Fruit fly (Drosophila melanogaster) whole organism, prepupa: ENCODE results near the gene CG7126.

Experiments used
- CG15336 ChIP-seq: fragments of 200-800 bp; sonication (Bioruptor generic); IDR thresholded peaks from 2 replicates; pipeline ENCODE4 v1.3.6; 2022; ENCODE audit warnings: missing biosample characterization, missing genetic modification characterization
- CG1621 ChIP-seq: fragments of 200-800 bp; sonication (Bioruptor generic); optimal IDR thresholded peaks from 3 replicates; lab custom pipeline; 2018; ENCODE audit warnings: missing biosample characterization, mild to moderate bottlenecking, missing genetic modification characterization
- CG16779 ChIP-seq: fragments of 200-800 bp; sonication (Bioruptor generic); optimal IDR thresholded peaks from 3 replicates; lab custom pipeline; 2017; ENCODE audit warnings: missing biosample characterization, mild to moderate bottlenecking, missing genetic modification characterization
- CG32006 ChIP-seq: fragments of 200-800 bp; sonication (Bioruptor generic); optimal IDR thresholded peaks from 3 replicates; lab custom pipeline; 2017; ENCODE audit warnings: missing biosample characterization, mild to moderate bottlenecking, missing genetic modification characterization
- CG3919 ChIP-seq: fragments of 200-800 bp; sonication (Bioruptor generic); optimal IDR thresholded peaks from 3 replicates; lab custom pipeline; 2016; ENCODE audit warnings: missing biosample characterization, missing genetic modification characterization
- CG6163 ChIP-seq: fragments of 200-800 bp; sonication (Bioruptor generic); IDR thresholded peaks from 3 replicates; pipeline ENCODE4 v1.3.6; 2022; ENCODE audit warnings: missing biosample characterization, missing genetic modification characterization
- CG6854 ChIP-seq: fragments of 200-800 bp; sonication (Bioruptor generic); optimal IDR thresholded peaks from 2 replicates; lab custom pipeline; 2017; ENCODE audit warnings: missing biosample characterization, mild to moderate bottlenecking, missing genetic modification characterization
- CG7368 ChIP-seq: fragments of 200-800 bp; sonication (Bioruptor generic); optimal IDR thresholded peaks from 3 replicates; lab custom pipeline; 2016; ENCODE audit warnings: missing biosample characterization, missing genetic modification characterization
- CG8319 ChIP-seq: fragments of 200-800 bp; sonication (Bioruptor generic); optimal IDR thresholded peaks from 3 replicates; lab custom pipeline; 2016; ENCODE audit warnings: missing biosample characterization, missing genetic modification characterization
- CG9139 ChIP-seq: fragments of 200-800 bp; sonication (Bioruptor generic); optimal IDR thresholded peaks from 3 replicates; lab custom pipeline; 2017; ENCODE audit warnings: missing biosample characterization, mild to moderate bottlenecking, missing genetic modification characterization
- Eip78C ChIP-seq: fragments of 200-800 bp; sonication (Bioruptor generic); peaks from one replicate; lab custom pipeline; 2016; ENCODE audit warnings: missing biosample characterization, missing genetic modification characterization
- Hr38 ChIP-seq: sonication (Bioruptor generic); optimal IDR thresholded peaks from 2 replicates; lab custom pipeline; 2016; ENCODE audit warnings: missing biosample characterization, missing genetic modification characterization
- Hr39 ChIP-seq: fragments of 200-800 bp; sonication (Bioruptor generic); optimal IDR thresholded peaks from 2 replicates; lab custom pipeline; 2016; ENCODE audit warnings: missing biosample characterization, missing genetic modification characterization
- Lpt ChIP-seq: fragments of 200-800 bp; sonication (Bioruptor generic); optimal IDR thresholded peaks from 3 replicates; lab custom pipeline; 2016; ENCODE audit warnings: missing biosample characterization, missing genetic modification characterization
- Met ChIP-seq: fragments of 200-800 bp; sonication (Bioruptor generic); optimal IDR thresholded peaks from 3 replicates; lab custom pipeline; 2016; ENCODE audit warnings: missing biosample characterization, missing genetic modification characterization
- Sox102F ChIP-seq: fragments of 200-800 bp; sonication (Bioruptor generic); optimal IDR thresholded peaks from 2 replicates; lab custom pipeline; 2016; ENCODE audit warnings: missing biosample characterization, mild to moderate bottlenecking, missing genetic modification characterization
- Sox14 ChIP-seq: fragments of 200-800 bp; sonication (Bioruptor generic); optimal IDR thresholded peaks from 3 replicates; lab custom pipeline; 2016; ENCODE audit warnings: missing biosample characterization, missing genetic modification characterization
- Sox15 ChIP-seq: fragments of 200-800 bp; sonication (Bioruptor generic); optimal IDR thresholded peaks from 3 replicates; lab custom pipeline; 2016; ENCODE audit warnings: missing biosample characterization, missing genetic modification characterization
- cyc ChIP-seq: fragments of 200-800 bp; sonication (Bioruptor generic); optimal IDR thresholded peaks from 3 replicates; lab custom pipeline; 2016; ENCODE audit warnings: missing biosample characterization, missing genetic modification characterization
- dsx ChIP-seq: fragments of 200-800 bp; optimal IDR thresholded peaks from 3 replicates; lab custom pipeline; 2019; ENCODE audit warnings: missing biosample characterization, mild to moderate bottlenecking, missing genetic modification characterization, moderate library complexity; ENCODE audit not compliant: poor library complexity, severe bottlenecking
- esn ChIP-seq: fragments of 200-800 bp; sonication (Bioruptor generic); optimal IDR thresholded peaks from 2 replicates; lab custom pipeline; 2016; ENCODE audit warnings: missing biosample characterization, mild to moderate bottlenecking, missing genetic modification characterization, moderate library complexity
- fd59A ChIP-seq: fragments of 200-800 bp; sonication (Bioruptor generic); optimal IDR thresholded peaks from 2 replicates; lab custom pipeline; 2017; ENCODE audit warnings: missing biosample characterization, mild to moderate bottlenecking, missing genetic modification characterization, missing genetic modification reagents
- fd85E ChIP-seq: fragments of 200-800 bp; sonication (Bioruptor generic); optimal IDR thresholded peaks from 3 replicates; lab custom pipeline; 2016; ENCODE audit warnings: missing biosample characterization, missing genetic modification characterization
- fkh ChIP-seq: fragments of 200-800 bp; sonication (Bioruptor generic); optimal IDR thresholded peaks from 3 replicates; lab custom pipeline; 2017; ENCODE audit warnings: missing biosample characterization, mild to moderate bottlenecking, missing genetic modification characterization, moderate library complexity
- pdm3 ChIP-seq: fragments of 200-800 bp; sonication (Bioruptor generic); optimal IDR thresholded peaks from 3 replicates; lab custom pipeline; 2016; ENCODE audit warnings: missing biosample characterization, missing genetic modification characterization

Gene CG7126

dm6 chr3R:18261602-18262001 lies 41.0 kb downstream of the CG7126 start:
- TF ChIP-seq fkh, result no peak
- TF ChIP-seq CG32006 (GFP tag; lab: Kevin White, UChicago), result no peak
- TF ChIP-seq Lpt, result no peak
- TF ChIP-seq CG3919, result no peak
- no peak for TF ChIP-seq CG6163 (GFP tag; lab: Robert Waterston, UW)
- TF ChIP-seq Hr38 (GFP tag; lab: Kevin White, UChicago), result no peak
- TF ChIP-seq Sox102F (GFP tag; lab: Kevin White, UChicago), result no peak
- TF ChIP-seq CG6854 (GFP tag; lab: Kevin White, UChicago), result no peak
- no peak for TF ChIP-seq CG9139 (GFP tag; lab: Kevin White, UChicago)

dm6 chr3R:18260016-18260415 lies 42.6 kb downstream of the CG7126 start:
- TF ChIP-seq fd59A (GFP tag; lab: Kevin White, UChicago) (no peak), Eip78C (GFP tag; lab: Kevin White, UChicago) (no peak), Lpt (no peak), Hr38 (GFP tag; lab: Kevin White, UChicago) (no peak), Sox102F (GFP tag; lab: Kevin White, UChicago) (no peak), CG16779 (tag; lab: Kevin White, UChicago) (no peak), dsx (no peak), CG8319 (no peak), Hr39 (GFP tag; lab: Kevin White, UChicago) (no peak), Met (no peak), CG7368 (no peak), cyc (GFP tag; lab: Kevin White, UChicago) (no peak), CG6854 (GFP tag; lab: Kevin White, UChicago) (no peak), CG1621 (tag; lab: Kevin White, UChicago) (no peak), fd85E (no peak), esn (GFP tag; lab: Kevin White, UChicago) (no peak), CG9139 (GFP tag; lab: Kevin White, UChicago) (no peak), pdm3 (GFP tag; lab: Kevin White, UChicago) (no peak), CG15336 (GFP tag; lab: Robert Waterston, UW) (no peak), CG32006 (GFP tag; lab: Kevin White, UChicago) (no peak)

dm6 chr3R:18255281-18255680 lies 47.4 kb downstream of the CG7126 start, which contains the start of the genes Ada2a, Polr2D, Tgs1 and moi:
Ada2a (minus strand) TSS chr3R:18255487.
Polr2D (minus strand) TSS chr3R:18255487.
Tgs1 (plus strand) TSS chr3R:18255530.
moi (plus strand) TSS chr3R:18255530.
- TF ChIP-seq CG1621 (tag; lab: Kevin White, UChicago) (peak; percentile 82), Lpt (no peak)

dm6 chr3R:18252578-18252977 lies 50.1 kb downstream of the CG7126 start, which contains the start of gene CG12320:
CG12320 (minus strand) TSS chr3R:18252734.
- TF ChIP-seq esn (GFP tag; lab: Kevin White, UChicago) (peak; percentile 6), Sox15 (GFP tag; lab: Kevin White, UChicago) (no peak), CG1621 (tag; lab: Kevin White, UChicago) (peak; percentile 49), Sox14 (GFP tag; lab: Kevin White, UChicago) (peak; percentile 52)
